Fruit fly (Drosophila melanogaster) whole organism, wandering third instar larva: ENCODE results near the gene Acp65Aa.

Experiments used
- Dif ChIP-seq: fragments of 200-275, 200-300 bp; sonication (Bioruptor generic); optimal IDR thresholded peaks from 2 replicates; lab custom pipeline; 2018; ENCODE audit warnings: missing biosample characterization, missing genetic modification characterization; ENCODE audit not compliant: partially characterized antibody
- Hr78 ChIP-seq: fragments of >200 bp; optimal IDR thresholded peaks from 2 replicates; lab custom pipeline; 2017; ENCODE audit warnings: missing biosample characterization, missing genetic modification characterization
- N ChIP-seq: fragments of >200 bp; optimal IDR thresholded peaks from 2 replicates; lab custom pipeline; 2018; ENCODE audit warnings: missing biosample characterization, missing external identifiers, missing genetic modification characterization
- fru ChIP-seq: fragments of 200-800 bp; sonication (Bioruptor generic); optimal IDR thresholded peaks from 3 replicates; lab custom pipeline; 2016; ENCODE audit warnings: missing biosample characterization, mild to moderate bottlenecking, missing genetic modification characterization
- jim ChIP-seq: fragments of 175-275, 200-325 bp; sonication (Bioruptor generic); optimal IDR thresholded peaks from 2 replicates; lab custom pipeline; 2016; ENCODE audit warnings: missing biosample characterization, mild to moderate bottlenecking, missing genetic modification characterization
- psq ChIP-seq: fragments of 200-800 bp; sonication (Bioruptor generic); optimal IDR thresholded peaks from 3 replicates; lab custom pipeline; 2017; ENCODE audit warnings: missing biosample characterization, mild to moderate bottlenecking, missing genetic modification characterization, moderate library complexity
- rgr ChIP-seq: fragments of 200-800 bp; sonication (Bioruptor generic); optimal IDR thresholded peaks from 3 replicates; lab custom pipeline; 2016; ENCODE audit warnings: missing biosample characterization, mild to moderate bottlenecking, missing genetic modification characterization

DNA sequence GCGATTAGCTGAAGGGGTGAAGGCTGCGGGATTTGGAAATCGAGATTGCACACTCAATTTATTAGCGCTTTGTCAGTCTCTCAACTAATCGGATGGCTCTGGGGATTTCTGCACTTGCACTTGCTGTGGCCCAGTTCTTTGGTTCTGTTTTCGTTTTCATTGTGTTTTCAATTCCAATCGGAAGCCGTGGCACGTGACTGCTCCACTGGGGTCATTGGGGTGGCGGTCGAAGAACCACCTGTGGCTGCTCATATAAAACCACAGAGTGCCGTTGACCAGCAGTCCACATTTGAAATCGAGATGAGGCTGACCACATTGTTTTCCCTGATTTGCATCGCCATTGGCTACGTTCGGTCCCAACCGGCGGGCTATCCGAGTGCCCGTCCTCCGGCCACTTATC, 8.0 kb upstream of the Acp65Aa start, which contains the start of gene Cpr65Az:
- TF ChIP-seq rgr = no peak
- TF ChIP-seq fru (GFP tag; lab: Kevin White, UChicago) = no peak
- no peak for TF ChIP-seq N (GFP tag; lab: Kevin White, UChicago)
- no peak for TF ChIP-seq Hr78
- no peak for TF ChIP-seq Dif
- TF ChIP-seq jim (GFP tag; lab: Kevin White, UChicago) = no peak
- no peak for TF ChIP-seq psq (GFP tag; lab: Kevin White, UChicago)
